Fruit fly (Drosophila melanogaster) whole organism, embryonic: ENCODE measurements around the gene CG1607.

Source experiments
- D19B ChIP-seq: fragments of 200-800 bp; sonication (Bioruptor generic); optimal IDR thresholded peaks from 2 replicates; lab custom pipeline; 2017; ENCODE audit warnings: missing biosample characterization, mild to moderate bottlenecking, missing genetic modification characterization
- nerfin-1 ChIP-seq: fragments of 200-800 bp; sonication (Bioruptor generic); optimal IDR thresholded peaks from 3 replicates; lab custom pipeline; 2019; ENCODE audit warnings: missing biosample characterization, mild to moderate bottlenecking, missing genetic modification characterization, moderate library complexity

- TF ChIP-seq nerfin-1 (tag; lab: Kevin White, UChicago) (no peak), D19B (GFP tag; lab: Kevin White, UChicago) (no peak)
Measured at dm6 chr3R:31385820-31386330, 4.0 kb downstream of the CG1607 start.
